Worm (Caenorhabditis elegans): ENCODE measurements around the gene Y49F6B.12.
"Not testable (repeated sequence)": the region's sequence is repeated elsewhere in the genome, so short reads cannot be mapped to it uniquely, and the experiment has no call there.

Gene Y49F6B.12

DNA sequence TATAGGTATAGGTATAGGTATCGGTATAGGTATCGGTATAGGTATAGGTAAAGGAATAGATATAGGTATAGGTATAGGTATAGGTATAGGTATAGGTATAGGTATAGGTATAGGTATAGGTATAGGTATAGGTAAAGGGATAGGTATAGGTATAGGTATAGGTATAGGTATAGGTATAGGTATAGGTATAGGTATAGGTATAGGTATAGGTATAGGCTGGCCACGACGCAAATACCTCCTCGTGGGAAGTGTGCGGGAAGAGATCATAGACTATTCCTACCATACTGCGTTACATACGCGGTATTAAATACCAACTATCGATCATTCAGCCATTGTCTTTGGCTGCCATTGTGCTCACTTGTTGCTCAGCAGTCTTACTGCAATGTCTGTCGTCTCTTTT is 18.6 kb upstream of the Y49F6B.12 start, which contains the start of gene fbxb-112:
Gene fbxb-112, plus strand, starts transcription at position 301 of the 400 bp plus-strand sequence.
- not testable (repeated sequence) for TF ChIP-seq him-1, W03F9.2, dao-5 (tag; optimal IDR thresholded peaks at IDR 0.05)

DNA sequence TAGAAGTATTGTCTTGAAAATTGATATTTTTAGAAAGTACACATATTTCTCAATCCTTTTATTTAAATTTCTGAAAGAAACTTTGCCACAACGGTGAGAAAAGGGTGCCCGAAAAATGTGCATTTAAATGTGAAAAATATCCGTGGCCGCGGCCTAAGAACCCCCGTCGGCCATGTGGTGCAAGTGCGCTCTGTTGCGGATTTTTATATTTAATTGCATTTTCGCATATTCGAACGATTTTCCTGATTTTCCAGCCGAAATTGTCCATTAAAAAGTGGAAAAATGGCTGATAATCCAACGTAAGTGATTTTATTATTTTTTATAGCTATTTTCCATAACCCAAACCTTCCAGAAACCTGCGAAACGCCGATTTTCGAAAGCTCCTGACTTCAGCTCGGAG is 10.0 kb upstream of the Y49F6B.12 start, which contains the start of gene smu-2:
Gene smu-2, plus strand, starts transcription at position 178 of the 400 bp plus-strand sequence.
- no peak for TF ChIP-seq dao-5 (tag; optimal IDR thresholded peaks at IDR 0.05)
- TF ChIP-seq him-1 (tag; optimal IDR thresholded peaks at IDR 0.05), result no peak
- TF ChIP-seq W03F9.2 (tag; optimal IDR thresholded peaks at IDR 0.05), result no peak

DNA sequence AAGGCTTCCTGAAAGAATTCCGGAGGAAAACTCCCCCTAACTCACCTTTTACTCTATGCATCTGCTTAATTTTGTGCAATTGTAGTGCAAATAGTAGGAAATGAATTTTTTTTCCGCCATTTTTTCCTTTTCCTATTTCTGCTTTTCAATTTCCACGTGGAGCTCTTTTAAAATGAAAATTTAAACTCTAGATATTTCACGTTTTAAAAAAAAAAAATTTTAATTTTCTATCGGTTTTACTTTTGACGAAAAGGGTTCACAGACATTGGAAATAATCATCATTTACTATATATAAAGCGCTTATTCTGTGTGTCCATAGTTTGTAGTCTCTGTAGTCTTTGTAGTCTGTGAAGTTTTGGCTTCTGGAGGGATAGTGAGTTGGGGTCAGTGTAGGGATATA is 9.4 kb upstream of the Y49F6B.12 start, which contains the start of gene Y49F6B.8:
Gene Y49F6B.8, minus strand, starts transcription at position 101 of the 400 bp plus-strand sequence.
- TF ChIP-seq W03F9.2 (tag; optimal IDR thresholded peaks at IDR 0.05) (no peak), him-1 (tag; optimal IDR thresholded peaks at IDR 0.05) (no peak), dao-5 (tag; optimal IDR thresholded peaks at IDR 0.05) (no peak)

DNA sequence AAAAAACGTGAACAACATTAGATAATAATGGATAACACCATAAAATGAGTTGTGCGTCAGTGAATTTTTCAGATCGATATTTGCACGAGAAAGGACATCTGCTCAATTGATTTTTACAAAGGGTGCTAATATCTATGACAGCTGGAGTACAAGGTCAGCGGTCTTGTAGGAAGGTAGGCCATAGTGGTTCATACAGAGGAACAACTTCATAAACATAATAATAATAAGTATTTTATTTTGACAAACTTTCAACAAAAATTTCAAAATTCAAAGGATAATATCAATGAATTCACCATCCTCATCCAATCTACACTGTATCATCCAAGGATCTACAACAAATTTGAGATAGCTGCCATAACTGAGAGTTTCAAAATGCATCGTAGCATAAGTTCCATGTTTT is 5.0 kb upstream of the Y49F6B.12 start, which contains the start of gene fbxb-104:
Gene fbxb-104, minus strand, starts transcription at position 101 of the 400 bp plus-strand sequence.
- TF ChIP-seq dao-5 (tag; optimal IDR thresholded peaks at IDR 0.05), result no peak
- TF ChIP-seq W03F9.2 (tag; optimal IDR thresholded peaks at IDR 0.05), result no peak
- no peak for TF ChIP-seq him-1 (tag; optimal IDR thresholded peaks at IDR 0.05)

DNA sequence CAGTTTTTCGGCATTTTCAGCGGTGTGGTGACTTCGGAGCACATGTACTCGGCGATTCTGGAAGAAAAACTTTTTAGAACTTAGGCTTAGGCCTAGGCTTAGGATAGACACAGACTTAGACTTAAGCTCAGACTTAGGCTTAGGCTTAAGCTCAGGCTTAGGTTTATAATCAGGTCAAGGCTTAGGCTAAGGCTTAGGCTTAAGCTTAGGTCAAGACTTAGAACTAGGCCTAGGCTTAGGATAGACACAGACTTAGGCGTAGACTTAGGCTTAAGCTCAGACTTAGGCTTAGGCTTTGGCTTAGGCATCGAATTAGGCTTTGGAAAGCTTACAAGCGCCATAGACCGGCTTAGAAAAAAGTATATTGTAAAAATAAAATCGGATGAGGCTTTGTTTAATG is 4.3 kb upstream of the Y49F6B.12 start:
- TF ChIP-seq dao-5 (tag; optimal IDR thresholded peaks at IDR 0.05) (no peak), him-1 (tag; optimal IDR thresholded peaks at IDR 0.05) (no peak), W03F9.2 (tag; optimal IDR thresholded peaks at IDR 0.05) (no peak)

DNA sequence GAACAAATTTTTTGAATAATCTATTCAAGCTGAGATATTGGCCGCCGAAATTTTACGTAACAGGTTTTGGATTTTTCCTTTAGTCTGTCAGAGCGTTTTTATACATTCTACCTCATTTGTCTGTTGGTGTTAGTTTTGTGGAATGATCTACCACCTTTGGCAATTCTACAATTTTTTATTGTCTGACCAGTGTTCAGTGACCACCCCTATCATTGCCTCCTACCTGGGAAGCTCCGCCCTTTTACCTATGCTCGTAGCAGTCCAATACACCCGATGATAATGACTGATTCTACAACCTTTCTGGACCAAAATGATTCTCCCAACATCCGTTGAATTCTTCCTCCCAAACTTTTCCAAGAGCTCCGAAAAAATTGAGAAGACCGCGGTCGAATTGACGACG is 1.5 kb upstream of the Y49F6B.12 start, which contains the start of gene sdz-32:
Gene sdz-32, plus strand, starts transcription at position 301 of the 400 bp plus-strand sequence.
- TF ChIP-seq dao-5 (tag; optimal IDR thresholded peaks at IDR 0.05), result no peak
- TF ChIP-seq him-1 (tag; optimal IDR thresholded peaks at IDR 0.05), result no peak
- no peak for TF ChIP-seq W03F9.2 (tag; optimal IDR thresholded peaks at IDR 0.05)

DNA sequence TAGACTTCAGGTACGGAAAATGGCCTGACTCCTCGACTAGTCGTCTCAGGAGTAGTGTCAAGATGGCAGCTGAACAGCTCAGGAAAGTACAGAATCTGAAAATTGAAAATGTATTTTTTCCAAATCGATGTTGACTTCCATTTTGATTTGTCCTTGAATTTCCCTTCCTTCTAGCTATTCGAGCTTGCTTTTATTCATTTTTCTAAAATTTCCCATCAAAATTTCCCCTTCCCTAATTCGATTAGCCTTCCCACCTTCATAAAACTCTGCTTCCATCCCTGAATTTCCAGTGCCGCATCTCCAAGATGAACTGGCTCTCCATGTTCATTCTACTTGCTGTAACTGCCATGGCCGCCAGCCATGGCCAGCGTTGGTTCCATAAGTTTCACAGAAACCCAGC is 601 bp upstream of the Y49F6B.12 start, which contains the start of gene Y49F6B.6:
Gene Y49F6B.6, plus strand, starts transcription at position 301 of the 400 bp plus-strand sequence.
- TF ChIP-seq W03F9.2 (tag; optimal IDR thresholded peaks at IDR 0.05) (no peak), him-1 (tag; optimal IDR thresholded peaks at IDR 0.05) (no peak), dao-5 (tag; optimal IDR thresholded peaks at IDR 0.05) (no peak)

DNA sequence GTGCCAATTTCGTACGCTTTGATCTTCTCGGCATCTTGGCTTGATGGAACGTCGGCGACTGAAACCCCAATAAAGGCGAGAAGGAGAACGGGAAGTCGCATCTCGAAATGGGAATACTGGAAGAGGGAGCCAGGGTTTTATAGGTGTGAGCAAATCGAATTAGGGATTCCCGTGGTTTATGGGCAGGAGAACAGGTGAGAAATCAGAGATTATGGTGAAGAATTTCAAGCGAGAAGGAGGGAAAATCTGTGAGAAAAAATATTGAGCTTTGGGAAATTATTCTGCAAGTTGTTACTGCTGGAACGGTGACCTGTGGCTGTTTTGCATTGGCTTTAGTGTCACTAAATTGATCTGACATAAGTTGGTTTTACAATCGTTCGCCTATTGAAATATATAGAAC is 613 bp downstream of the Y49F6B.12 start, which contains the start of gene Y49F6B.13:
Gene Y49F6B.13, minus strand, starts transcription at position 101 of the 400 bp plus-strand sequence.
- TF ChIP-seq W03F9.2 (tag; optimal IDR thresholded peaks at IDR 0.05), result no peak
- no peak for TF ChIP-seq him-1 (tag; optimal IDR thresholded peaks at IDR 0.05)
- TF ChIP-seq dao-5 (tag; optimal IDR thresholded peaks at IDR 0.05), result no peak

DNA sequence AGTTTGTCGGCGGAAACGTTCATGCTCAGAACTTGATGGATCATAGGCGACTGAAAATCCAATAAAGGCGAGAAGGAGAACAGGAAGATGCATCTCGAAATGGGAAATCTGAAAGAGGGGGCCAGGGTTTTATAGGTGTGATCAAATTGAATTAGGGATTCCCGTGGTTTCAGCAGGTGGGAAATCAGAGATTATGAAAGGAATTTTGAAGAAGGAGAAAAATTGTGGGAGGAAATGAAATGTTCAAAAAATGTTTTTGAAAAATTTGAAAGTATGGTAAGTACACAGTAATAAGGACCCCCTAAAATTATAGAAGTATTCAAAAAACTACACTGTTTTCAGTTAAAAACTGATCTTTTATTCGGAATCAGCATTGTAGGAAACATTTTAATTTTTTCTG is 1.7 kb downstream of the Y49F6B.12 start, which contains the start of gene Y49F6B.20:
Gene Y49F6B.20, minus strand, starts transcription at position 101 of the 400 bp plus-strand sequence.
- TF ChIP-seq W03F9.2 (tag; optimal IDR thresholded peaks at IDR 0.05) (no peak), him-1 (tag; optimal IDR thresholded peaks at IDR 0.05) (no peak), dao-5 (tag; optimal IDR thresholded peaks at IDR 0.05) (no peak)

DNA sequence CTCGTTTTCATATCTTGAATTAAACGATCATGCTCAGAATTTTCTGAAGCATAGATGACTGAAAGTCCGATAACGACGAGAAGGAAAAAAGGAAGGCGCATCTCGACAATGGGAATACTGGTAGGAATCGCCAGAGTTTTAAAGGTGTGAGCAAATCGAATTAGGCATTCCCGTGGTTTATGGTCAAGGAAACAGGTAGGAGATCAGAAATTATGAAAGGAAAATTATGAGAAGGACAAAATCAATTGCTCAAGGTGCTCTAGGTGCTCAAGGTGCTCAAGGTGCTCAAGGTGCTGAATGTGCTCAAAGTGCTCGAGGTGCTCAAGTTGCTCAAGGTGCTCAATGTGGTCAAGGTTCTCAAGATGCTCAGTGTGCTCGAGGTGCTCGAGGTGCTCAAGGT is 7.6 kb downstream of the Y49F6B.12 start, which contains the start of gene C16C8.10:
Gene C16C8.10, minus strand, starts transcription at position 101 of the 400 bp plus-strand sequence.
- TF ChIP-seq dao-5, him-1, W03F9.2 (tag; optimal IDR thresholded peaks at IDR 0.05): not testable (repeated sequence)

DNA sequence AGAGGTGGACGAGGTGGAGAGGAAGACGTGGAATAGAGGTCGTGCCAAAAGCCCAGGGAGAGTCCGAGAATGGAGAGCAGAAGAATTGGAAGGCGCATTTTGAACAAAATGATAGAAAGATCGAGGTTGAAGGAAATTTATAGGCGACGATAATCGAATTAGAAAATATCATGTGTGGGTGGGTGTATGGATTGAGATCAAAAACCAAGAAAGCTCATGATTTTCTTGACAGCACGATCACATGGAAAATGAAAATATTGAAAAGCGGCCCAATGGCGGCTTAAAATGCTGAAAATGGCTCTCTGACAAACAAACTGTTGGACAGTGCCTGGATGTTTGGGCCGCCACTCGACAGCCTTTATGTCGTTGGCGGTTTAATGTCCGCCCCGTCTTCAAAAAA is 9.1 kb downstream of the Y49F6B.12 start, which contains the start of gene C16C8.9:
Gene C16C8.9, minus strand, starts transcription at position 101 of the 400 bp plus-strand sequence.
- TF ChIP-seq W03F9.2 (tag; optimal IDR thresholded peaks at IDR 0.05), result no peak
- no peak for TF ChIP-seq him-1 (tag; optimal IDR thresholded peaks at IDR 0.05)
- no peak for TF ChIP-seq dao-5 (tag; optimal IDR thresholded peaks at IDR 0.05)

DNA sequence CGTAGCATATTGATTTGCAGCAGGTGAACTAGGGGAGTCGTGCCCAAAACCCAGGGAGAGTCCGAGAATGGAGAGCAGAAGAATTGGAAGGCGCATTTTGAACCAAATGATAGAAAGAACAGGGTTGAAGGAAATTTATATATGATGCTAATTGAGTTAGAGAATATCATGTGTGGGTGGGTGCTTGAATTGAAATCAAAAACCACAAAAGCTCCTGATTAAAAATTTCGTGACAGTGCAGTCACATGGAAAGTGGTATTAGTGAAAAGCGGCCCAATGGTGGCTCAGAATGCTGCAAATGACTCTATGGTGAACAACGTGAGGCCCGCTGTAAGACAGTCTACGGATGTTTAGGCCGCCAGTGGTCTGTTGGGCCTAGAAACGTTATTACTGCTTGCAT is 10.6 kb downstream of the Y49F6B.12 start, which contains the start of gene C16C8.8:
Gene C16C8.8, minus strand, starts transcription at position 101 of the 400 bp plus-strand sequence.
- TF ChIP-seq dao-5 (tag; optimal IDR thresholded peaks at IDR 0.05), result no peak
- no peak for TF ChIP-seq him-1 (tag; optimal IDR thresholded peaks at IDR 0.05)
- no peak for TF ChIP-seq W03F9.2 (tag; optimal IDR thresholded peaks at IDR 0.05)

DNA sequence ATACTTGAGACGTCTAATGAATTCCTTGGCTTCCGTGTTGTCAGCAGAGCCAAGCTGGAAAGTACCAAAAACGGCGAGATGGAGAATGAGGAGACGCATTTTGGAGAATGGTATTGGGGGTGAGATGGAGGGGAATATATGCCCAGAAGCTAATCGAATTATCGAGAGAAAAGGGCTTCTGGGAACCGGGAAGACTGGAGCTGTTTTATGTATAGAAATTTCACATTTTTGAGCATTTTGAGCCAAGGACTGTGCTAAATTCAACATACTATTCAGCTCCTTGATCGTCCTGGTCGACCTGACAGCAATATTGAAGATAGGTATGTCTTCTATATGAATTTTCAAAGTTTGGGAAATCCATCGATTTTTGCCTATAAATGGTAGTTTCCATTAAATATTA is 12.2 kb downstream of the Y49F6B.12 start, which contains the start of gene C16C8.7:
Gene C16C8.7, minus strand, starts transcription at position 101 of the 400 bp plus-strand sequence.
- TF ChIP-seq him-1 (tag; optimal IDR thresholded peaks at IDR 0.05) (no peak), W03F9.2 (tag; optimal IDR thresholded peaks at IDR 0.05) (no peak), dao-5 (tag; optimal IDR thresholded peaks at IDR 0.05) (no peak)

DNA sequence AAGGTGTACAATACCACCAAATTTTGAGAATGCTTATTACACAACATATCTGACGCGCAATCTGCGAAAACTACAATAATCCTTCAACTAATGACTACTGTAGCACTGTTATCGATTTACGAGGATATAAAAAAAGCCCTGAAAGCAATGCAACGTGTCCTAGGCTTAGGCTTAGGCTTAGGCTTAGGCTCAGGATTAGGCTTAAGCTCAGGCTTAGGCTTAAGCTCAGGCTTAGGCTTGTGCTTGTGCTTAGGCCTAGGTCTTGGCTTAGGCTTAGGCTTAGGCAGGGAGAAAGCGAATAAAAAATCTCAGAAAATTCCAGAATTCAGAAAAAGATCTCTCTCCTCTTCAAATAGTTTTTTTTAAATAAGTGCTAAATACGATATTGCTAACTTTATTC is 13.0 kb downstream of the Y49F6B.12 start:
- TF ChIP-seq W03F9.2 (tag; optimal IDR thresholded peaks at IDR 0.05) (no peak), dao-5 (tag; optimal IDR thresholded peaks at IDR 0.05) (no peak), him-1 (tag; optimal IDR thresholded peaks at IDR 0.05) (no peak)
